Worm (Caenorhabditis elegans): Measurements from ENCODE around the gene acbp-6.

DNA sequence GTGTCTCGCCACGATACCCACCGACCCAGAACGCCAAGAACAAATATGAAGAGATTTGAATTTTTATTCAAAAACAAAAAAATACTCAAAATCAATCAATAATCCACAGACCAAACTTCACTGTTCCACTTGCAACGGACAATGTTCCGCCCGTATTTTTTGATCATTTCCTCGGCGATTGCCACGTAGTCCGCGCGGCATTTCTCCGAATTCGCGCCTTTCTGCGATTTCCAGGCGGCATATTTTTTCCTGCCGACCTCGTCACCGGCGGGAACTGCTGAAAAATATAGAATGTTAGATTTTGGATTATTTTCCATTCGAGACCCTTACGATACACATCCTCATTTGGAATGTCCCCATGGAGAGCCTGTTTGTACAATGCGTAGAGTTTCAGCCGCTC is 1.3 kb downstream of the acbp-6 start:
- TF ChIP-seq ama-1 (optimal IDR thresholded peaks at IDR 0.05) = no peak
- TF ChIP-seq snpc-4 (tag; optimal IDR thresholded peaks at IDR 0.05) = no peak
- no peak for TF ChIP-seq egl-27 (tag; optimal IDR thresholded peaks at IDR 0.05)
- TF ChIP-seq lin-39 (tag; optimal IDR thresholded peaks at IDR 0.05) = no peak

Data from whole organism, L2 larva.